Fruit fly (Drosophila melanogaster) whole organism, adult: Measurements from ENCODE around the gene CG12236.

ENCODE experiments used
- Crg-1 ChIP-seq: fragments of 200-800 bp; sonication (Bioruptor generic); optimal IDR thresholded peaks from 2 replicates; lab custom pipeline; 2016; ENCODE audit warnings: missing biosample characterization, missing genetic modification characterization
- tj ChIP-seq: fragments of 200-800 bp; sonication (Bioruptor generic); optimal IDR thresholded peaks from 3 replicates; lab custom pipeline; 2017; ENCODE audit warnings: missing biosample characterization, mild to moderate bottlenecking, missing genetic modification characterization, moderate library complexity

dm6 chrX:5918499-5919126 is 10.7 kb downstream of the CG12236 start:
- peak; percentile 81 for TF ChIP-seq tj (GFP tag; lab: Kevin White, UChicago)
- TF ChIP-seq Crg-1 (GFP tag; lab: Kevin White, UChicago) = peak; percentile 98
